Fruit fly (Drosophila melanogaster) whole organism, embryonic: ENCODE results near the gene CG32032.

Source experiments
- Blimp-1 ChIP-seq: fragments of 200-800 bp; sonication (Bioruptor generic); optimal IDR thresholded peaks from 3 replicates; lab custom pipeline; 2018; ENCODE audit warnings: missing biosample characterization, missing genetic modification characterization, mild to moderate bottlenecking, moderate library complexity, missing genetic modification reagents
- C15 ChIP-seq: fragments of 200-800 bp; sonication (Bioruptor generic); IDR thresholded peaks from 3 replicates; pipeline ENCODE4 v1.3.6; 2022; ENCODE audit warnings: missing biosample characterization, missing genetic modification characterization
- CG11247 ChIP-seq: fragments of 200-800 bp; sonication (Bioruptor generic); IDR thresholded peaks from 2 replicates; pipeline ENCODE4 v1.3.6; 2022; ENCODE audit warnings: missing biosample characterization, missing genetic modification characterization
- CG13296 ChIP-seq: fragments of 200-800 bp; sonication (Bioruptor generic); optimal IDR thresholded peaks from 3 replicates; lab custom pipeline; 2018; ENCODE audit warnings: missing biosample characterization, mild to moderate bottlenecking, missing genetic modification characterization
- CG16813 ChIP-seq: fragments of 200-800 bp; sonication (Bioruptor generic); IDR thresholded peaks from 3 replicates; pipeline ENCODE4 v1.3.6; 2022; ENCODE audit warnings: missing biosample characterization, missing genetic modification characterization; ENCODE audit not compliant: partially characterized antibody
- CG17385 ChIP-seq: fragments of 200-800 bp; sonication (Bioruptor generic); optimal IDR thresholded peaks from 3 replicates; lab custom pipeline; 2018; ENCODE audit warnings: missing biosample characterization, mild to moderate bottlenecking, missing genetic modification characterization
- CG18599 ChIP-seq: fragments of 200-800 bp; sonication (Bioruptor generic); optimal IDR thresholded peaks from 3 replicates; lab custom pipeline; 2017; ENCODE audit warnings: missing biosample characterization, missing genetic modification characterization, mild to moderate bottlenecking, moderate library complexity, missing genetic modification reagents
- CG18619 ChIP-seq: fragments of 200-800 bp; sonication (Bioruptor generic); optimal IDR thresholded peaks from 3 replicates; lab custom pipeline; 2017; ENCODE audit warnings: missing biosample characterization, mild to moderate bottlenecking, missing genetic modification characterization
- CG2116 ChIP-seq: fragments of 200-800 bp; sonication (Bioruptor generic); optimal IDR thresholded peaks from 3 replicates; lab custom pipeline; 2018; ENCODE audit warnings: missing biosample characterization, mild to moderate bottlenecking, missing genetic modification characterization
- CG2678 ChIP-seq: fragments of 200-800 bp; sonication (Bioruptor generic); optimal IDR thresholded peaks from 3 replicates; lab custom pipeline; 2019; ENCODE audit warnings: missing biosample characterization, mild to moderate bottlenecking, missing genetic modification characterization, moderate library complexity
- CG2875 ChIP-seq: fragments of 200-800 bp; sonication (Bioruptor generic); optimal IDR thresholded peaks from 2 replicates; lab custom pipeline; 2017; ENCODE audit warnings: missing biosample characterization, mild to moderate bottlenecking, missing genetic modification characterization, missing genetic modification reagents
- CG6791 ChIP-seq: fragments of 200-800 bp; sonication (Bioruptor generic); IDR thresholded peaks from 3 replicates; pipeline ENCODE4 v1.3.6; 2022; ENCODE audit warnings: missing biosample characterization, missing genetic modification characterization; ENCODE audit not compliant: partially characterized antibody
- CG6813 ChIP-seq: fragments of 200-800 bp; sonication (Bioruptor generic); optimal IDR thresholded peaks from 2 replicates; lab custom pipeline; 2017; ENCODE audit warnings: missing biosample characterization, missing genetic modification characterization, mild to moderate bottlenecking, moderate library complexity, missing genetic modification reagents
- CG7372 ChIP-seq: fragments of 200-800 bp; sonication (Bioruptor generic); IDR thresholded peaks from 2 replicates; pipeline ENCODE4 v1.3.6; 2022; ENCODE audit warnings: missing biosample characterization, missing genetic modification characterization
- CG7556 ChIP-seq: fragments of 200-800 bp; sonication (Bioruptor generic); optimal IDR thresholded peaks from 2 replicates; lab custom pipeline; 2017; ENCODE audit warnings: missing biosample characterization, mild to moderate bottlenecking, missing genetic modification characterization
- CG7987 ChIP-seq: fragments of 200-800 bp; sonication (Bioruptor generic); optimal IDR thresholded peaks from 2 replicates; lab custom pipeline; 2018; ENCODE audit warnings: missing biosample characterization, mild to moderate bottlenecking, missing genetic modification characterization, moderate library complexity
- CG8089 ChIP-seq: fragments of 200-800 bp; sonication (Bioruptor generic); optimal IDR thresholded peaks from 3 replicates; lab custom pipeline; 2016; ENCODE audit warnings: missing biosample characterization, missing genetic modification characterization
- CG9727 ChIP-seq: fragments of 200-800 bp; sonication (Bioruptor generic); optimal IDR thresholded peaks from 3 replicates; lab custom pipeline; 2017; ENCODE audit warnings: missing biosample characterization, mild to moderate bottlenecking, missing genetic modification characterization
- Dref ChIP-seq: fragments of 200-800 bp; sonication (Bioruptor generic); IDR thresholded peaks from 2 replicates; pipeline ENCODE4 v1.3.6; 2022; ENCODE audit warnings: missing biosample characterization, missing genetic modification characterization
- E2f1 ChIP-seq: fragments of 200-800 bp; sonication (Bioruptor generic); IDR thresholded peaks from 2 replicates; pipeline ENCODE4 v1.3.6; 2022; ENCODE audit warnings: missing biosample characterization, missing genetic modification characterization
- Ets65A ChIP-seq: fragments of 200-800 bp; sonication (Bioruptor generic); peaks from one replicate; lab custom pipeline; 2016; ENCODE audit warnings: missing biosample characterization, missing genetic modification characterization
- HLHmδ ChIP-seq: fragments of 200-800 bp; sonication (Bioruptor generic); optimal IDR thresholded peaks from 2 replicates; lab custom pipeline; 2018; ENCODE audit warnings: missing biosample characterization, mild to moderate bottlenecking, missing genetic modification characterization, moderate library complexity
- Hr3 ChIP-seq: fragments of 200-800 bp; sonication (Bioruptor generic); optimal IDR thresholded peaks from 3 replicates; lab custom pipeline; 2016; ENCODE audit warnings: missing biosample characterization, missing genetic modification characterization
- Med ChIP-seq: fragments of 200-800 bp; sonication (Bioruptor generic); peaks from one replicate; lab custom pipeline; 2016; ENCODE audit warnings: missing biosample characterization, missing genetic modification characterization, mild to moderate bottlenecking, inconsistent platforms, moderate library complexity
- Opbp ChIP-seq: fragments of 200-800 bp; sonication (Bioruptor generic); IDR thresholded peaks from 3 replicates; pipeline ENCODE4 v1.3.6; 2022; ENCODE audit warnings: missing biosample characterization, missing genetic modification characterization; ENCODE audit not compliant: partially characterized antibody
- Sry-δ ChIP-seq: fragments of 200-800 bp; sonication (Bioruptor generic); optimal IDR thresholded peaks from 2 replicates; lab custom pipeline; 2016; ENCODE audit warnings: missing biosample characterization, missing genetic modification characterization
- Xrp1 ChIP-seq: fragments of 200-800 bp; sonication (Bioruptor generic); IDR thresholded peaks from 2 replicates; pipeline ENCODE4 v1.3.6; 2022; ENCODE audit warnings: missing biosample characterization, missing genetic modification characterization
- bowl ChIP-seq: fragments of 200-800 bp; sonication (Bioruptor generic); IDR thresholded peaks from 2 replicates; pipeline ENCODE4 v1.3.6; 2022; ENCODE audit warnings: missing biosample characterization, missing genetic modification characterization
- bsh ChIP-seq, 2 experiments: fragments of 200-800 bp; sonication (Bioruptor generic); optimal IDR thresholded peaks; 2 replicates each; lab custom pipeline; 2017 to 2018; ENCODE audit warnings: mild to moderate bottlenecking in 2 of 2, missing biosample characterization in 2 of 2, missing genetic modification characterization in 2 of 2, moderate library complexity in 1 of 2
- chinmo ChIP-seq: fragments of 200-800 bp; sonication (Bioruptor generic); IDR thresholded peaks from 4 replicates; pipeline ENCODE4 v1.3.6; 2022; ENCODE audit warnings: missing biosample characterization, missing genetic modification characterization; ENCODE audit not compliant: partially characterized antibody
- ci ChIP-seq: fragments of 200-800 bp; sonication (Bioruptor generic); IDR thresholded peaks from 3 replicates; pipeline ENCODE4 v1.3.6; 2022; ENCODE audit warnings: missing biosample characterization, missing genetic modification characterization
- dimm ChIP-seq: fragments of 200-800 bp; sonication (Bioruptor generic); IDR thresholded peaks from 2 replicates; pipeline ENCODE4 v1.3.6; 2022; ENCODE audit warnings: missing biosample characterization, missing genetic modification characterization
- dmrt99B ChIP-seq: fragments of 200-800 bp; sonication (Bioruptor generic); optimal IDR thresholded peaks from 2 replicates; lab custom pipeline; 2018; ENCODE audit warnings: missing biosample characterization, mild to moderate bottlenecking, missing genetic modification characterization, moderate library complexity
- dysf ChIP-seq: fragments of 200-800 bp; sonication (Bioruptor generic); IDR thresholded peaks from 3 replicates; pipeline ENCODE4 v1.3.6; 2022; ENCODE audit warnings: missing biosample characterization, missing genetic modification characterization
- emc ChIP-seq: fragments of 200-800 bp; sonication (Bioruptor generic); optimal IDR thresholded peaks from 2 replicates; lab custom pipeline; 2016; ENCODE audit warnings: missing biosample characterization, missing genetic modification characterization
- exex ChIP-seq: fragments of 200-800 bp; sonication (Bioruptor generic); optimal IDR thresholded peaks from 4 replicates; lab custom pipeline; 2018; ENCODE audit warnings: missing biosample characterization, mild to moderate bottlenecking, missing genetic modification characterization, moderate library complexity
- ftz-f1 ChIP-seq: fragments of 200-800 bp; sonication (Bioruptor generic); optimal IDR thresholded peaks from 2 replicates; lab custom pipeline; 2016; ENCODE audit warnings: missing biosample characterization, missing genetic modification characterization
- gsb-n ChIP-seq: fragments of 200-800 bp; sonication (Bioruptor generic); optimal IDR thresholded peaks from 3 replicates; lab custom pipeline; 2018; ENCODE audit warnings: missing biosample characterization, mild to moderate bottlenecking, missing genetic modification characterization
- jing ChIP-seq: fragments of 200-800 bp; sonication (Bioruptor generic); optimal IDR thresholded peaks from 2 replicates; lab custom pipeline; 2018; ENCODE audit warnings: missing biosample characterization, mild to moderate bottlenecking, missing genetic modification characterization
- mld ChIP-seq: fragments of 200-800 bp; sonication (Bioruptor generic); IDR thresholded peaks from 3 replicates; pipeline ENCODE4 v1.3.6; 2022; ENCODE audit warnings: missing biosample characterization, missing genetic modification characterization; ENCODE audit not compliant: partially characterized antibody
- otp ChIP-seq: fragments of 200-800 bp; sonication (Bioruptor generic); IDR thresholded peaks from 3 replicates; pipeline ENCODE4, ENCODE4 v1.3.6; 2022; ENCODE audit warnings: missing biosample characterization, missing genetic modification characterization
- phol ChIP-seq: fragments of 200-800 bp; sonication (Bioruptor generic); optimal IDR thresholded peaks from 3 replicates; lab custom pipeline; 2018; ENCODE audit warnings: missing biosample characterization, mild to moderate bottlenecking, missing genetic modification characterization, moderate library complexity
- rib ChIP-seq: fragments of 200-800 bp; sonication (Bioruptor generic); IDR thresholded peaks from 2 replicates; pipeline ENCODE4 v1.3.6; 2022; ENCODE audit warnings: missing biosample characterization, missing genetic modification characterization
- schlank ChIP-seq: fragments of 200-800 bp; sonication (Bioruptor generic); optimal IDR thresholded peaks from 2 replicates; lab custom pipeline; 2018; ENCODE audit warnings: missing biosample characterization, mild to moderate bottlenecking, missing genetic modification characterization
- sisA ChIP-seq: fragments of 200-800 bp; sonication (Bioruptor generic); IDR thresholded peaks from 2 replicates; pipeline ENCODE4 v1.3.6; 2022; ENCODE audit warnings: missing biosample characterization, missing genetic modification characterization
- sug ChIP-seq: fragments of 200-800 bp; optimal IDR thresholded peaks from 2 replicates; lab custom pipeline; 2019; ENCODE audit warnings: missing biosample characterization, mild to moderate bottlenecking, missing genetic modification characterization, moderate library complexity
- tgo ChIP-seq: fragments of 200-800 bp; sonication (Bioruptor generic); IDR thresholded peaks from 3 replicates; pipeline ENCODE4 v1.3.6; 2022; ENCODE audit warnings: missing biosample characterization, missing genetic modification characterization
- tin ChIP-seq: fragments of 200-800 bp; sonication (Bioruptor generic); optimal IDR thresholded peaks from 3 replicates; lab custom pipeline; 2016; ENCODE audit warnings: missing biosample characterization, missing genetic modification characterization
- ttk ChIP-seq: fragments of 200-800 bp; sonication (Bioruptor generic); IDR thresholded peaks from 2 replicates; pipeline ENCODE4 v2.1.2; 2022; ENCODE audit warnings: missing biosample characterization, missing genetic modification characterization
- wdn ChIP-seq: fragments of 200-800 bp; sonication (Bioruptor generic); IDR thresholded peaks from 2 replicates; pipeline ENCODE4 v1.3.6; 2022; ENCODE audit warnings: missing biosample characterization, missing genetic modification characterization
- yki ChIP-seq: fragments of >200 bp; optimal IDR thresholded peaks from 3 replicates; lab custom pipeline; 2018

Gene CG32032

DNA sequence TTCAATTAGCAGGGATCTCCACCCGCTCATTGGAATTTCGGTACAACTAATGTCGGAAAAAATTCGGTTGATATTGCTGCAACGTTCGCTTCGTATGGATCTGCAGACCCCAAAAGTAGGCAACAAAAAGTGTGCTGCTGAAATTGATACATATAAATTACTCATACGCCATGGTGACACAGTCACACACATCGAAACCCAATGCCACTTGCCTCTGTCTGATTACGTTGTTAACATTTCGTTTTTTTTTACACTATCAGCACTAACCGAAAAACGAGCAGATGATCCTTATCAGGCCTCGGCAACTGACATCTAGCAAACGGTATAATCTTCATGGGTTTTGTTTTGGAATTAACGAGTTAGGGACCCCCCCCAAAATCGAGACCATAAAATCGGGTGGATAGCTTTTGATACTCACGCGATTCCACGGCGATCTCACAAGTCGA is 2.1 kb downstream of the CG32032 start (continued):
- TF ChIP-seq emc (no peak), CG18599 (GFP tag; lab: Kevin White, UChicago) (no peak), ttk (GFP tag; lab: Robert Waterston, UW) (no peak), tgo (GFP tag; lab: Robert Waterston, UW) (no peak), CG17385 (GFP tag; lab: Kevin White, UChicago) (no peak), ci (peak; percentile 33; the same call in 1 of the 3 replicates), dimm (no peak), dmrt99B (tag; lab: Kevin White, UChicago) (no peak), ftz-f1 (GFP tag; lab: Kevin White, UChicago) (peak; percentile 66), tin (GFP tag; lab: Kevin White, UChicago) (no peak), otp (no peak), rib (GFP tag; lab: Robert Waterston, UW) (no peak), bowl (GFP tag; lab: Robert Waterston, UW) (no peak), yki (lab: Kevin White, UChicago) (no peak), CG2116 (no peak), CG16813 (GFP tag; lab: Robert Waterston, UW) (no peak), Sry-δ (GFP tag; lab: Kevin White, UChicago) (no peak), bsh (GFP tag; optimal IDR thresholded peaks at IDR 0.05; lab: Kevin White, UChicago) (no peak)

DNA sequence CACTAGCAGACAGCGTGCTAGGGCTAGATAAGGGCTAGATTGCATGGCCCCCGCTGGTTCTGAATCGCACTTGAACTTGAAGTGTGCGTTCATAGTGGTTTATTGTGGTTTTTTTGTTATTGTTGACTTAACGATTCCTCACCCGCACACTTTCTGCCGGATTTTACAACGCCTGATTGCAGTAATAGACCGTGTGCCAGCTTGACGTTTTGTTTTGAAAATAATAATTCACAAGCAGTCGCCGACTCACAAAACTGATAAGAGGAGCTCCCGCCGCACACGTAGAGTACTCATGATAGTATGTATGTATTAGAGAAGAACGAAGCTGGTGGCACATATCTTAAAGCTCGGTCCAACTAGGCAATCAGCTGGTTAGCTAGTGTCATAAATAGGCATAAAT is 2.9 kb downstream of the CG32032 start:
- TF ChIP-seq Med (GFP tag; lab: Kevin White, UChicago) (peak; percentile 66), CG6791 (GFP tag; lab: Robert Waterston, UW) (no peak), chinmo (GFP tag; lab: Robert Waterston, UW) (peak; percentile 80; the same call in 3 of the 4 replicates), wdn (GFP tag; lab: Robert Waterston, UW) (no peak), CG7987 (peak; percentile 86), exex (peak; percentile 45), CG2875 (GFP tag; lab: Kevin White, UChicago) (no peak), HLHmδ (GFP tag; lab: Kevin White, UChicago) (no peak), C15 (GFP tag; lab: Robert Waterston, UW) (no peak), Opbp (no peak), dysf (GFP tag; lab: Robert Waterston, UW) (no peak), Xrp1 (GFP tag; lab: Robert Waterston, UW) (no peak), CG13296 (GFP tag; lab: Kevin White, UChicago) (no peak), E2f1 (no peak), CG11247 (GFP tag; lab: Robert Waterston, UW) (0 out of 2 replicates have a peak, but pooled peaks have one; percentile 5), Blimp-1 (GFP tag; lab: Kevin White, UChicago) (no peak), CG18619 (no peak), sug (peak; percentile 94), ci (peak; percentile 22; the same call in 1 of the 3 replicates), CG2678 (peak; percentile 6), Hr3 (GFP tag; lab: Kevin White, UChicago) (no peak), Ets65A (GFP tag; lab: Kevin White, UChicago) (no peak), CG7556 (no peak), schlank (tag; lab: Kevin White, UChicago) (no peak), Dref (GFP tag; lab: Robert Waterston, UW) (no peak), phol (tag; lab: Kevin White, UChicago) (no peak), CG9727 (GFP tag; lab: Kevin White, UChicago) (no peak), CG8089 (no peak), gsb-n (no peak), mld (GFP tag; lab: Robert Waterston, UW) (no peak), CG7372 (GFP tag; lab: Robert Waterston, UW) (no peak), jing (GFP tag; lab: Kevin White, UChicago) (no peak), CG6813 (GFP tag; lab: Kevin White, UChicago) (no peak), sisA (no peak)
